Worm (Caenorhabditis elegans) whole organism, L2 larva: Measurements from ENCODE around the gene sym-1.

Source experiments
- C34F6.9 ChIP-seq: fragments of 150-350 bp; optimal IDR thresholded peaks from 2 replicates; lab custom pipeline; 2014; ENCODE audit warnings: missing biosample characterization, missing genetic modification characterization
- F13H6.1 ChIP-seq: sonication (generic microtip); optimal IDR thresholded peaks from 2 replicates; lab custom pipeline; 2016; ENCODE audit warnings: missing genetic modification characterization, missing compliant biosample characterization
- Y55F3AM.14 ChIP-seq: fragments of 200-800 bp; sonication (Bioruptor generic); optimal IDR thresholded peaks from 2 replicates; lab custom pipeline; 2018; ENCODE audit warnings: mild to moderate bottlenecking, missing genetic modification characterization, missing compliant biosample characterization
- ZK546.5 ChIP-seq: sonication (generic microtip); optimal IDR thresholded peaks from 2 replicates; lab custom pipeline; 2017; ENCODE audit warnings: missing biosample characterization, missing genetic modification characterization
- alr-1 ChIP-seq: fragments of 150-350 bp; optimal IDR thresholded peaks from 2 replicates; lab custom pipeline; 2014; ENCODE audit warnings: missing biosample characterization, missing genetic modification characterization
- ama-1 ChIP-seq: fragments of 150-350 bp; optimal IDR thresholded peaks from 2 replicates; lab custom pipeline; 2018; ENCODE audit warnings: inconsistent platforms
- blmp-1 ChIP-seq: sonication (generic microtip); optimal IDR thresholded peaks from 2 replicates; lab custom pipeline; 2017; ENCODE audit warnings: missing genetic modification characterization, mild to moderate bottlenecking, missing compliant biosample characterization, antibody characterized with exemption, moderate library complexity; ENCODE audit not compliant: insufficient read depth
- ceh-16 ChIP-seq: fragments of 150-350 bp; optimal IDR thresholded peaks from 2 replicates; lab custom pipeline; 2014; ENCODE audit warnings: missing biosample characterization, missing genetic modification characterization
- ceh-82 ChIP-seq: fragments of 150-350 bp; optimal IDR thresholded peaks from 2 replicates; lab custom pipeline; 2014; ENCODE audit warnings: missing biosample characterization, missing genetic modification characterization
- crh-2 ChIP-seq: sonication (generic microtip); optimal IDR thresholded peaks from 2 replicates; lab custom pipeline; 2017; ENCODE audit warnings: missing biosample characterization, missing genetic modification characterization
- egl-27 ChIP-seq: sonication (generic microtip); optimal IDR thresholded peaks from 3 replicates; lab custom pipeline; 2017; ENCODE audit warnings: missing biosample characterization, missing genetic modification reagents, missing genetic modification characterization
- elt-3 ChIP-seq: sonication (generic microtip); optimal IDR thresholded peaks from 2 replicates; lab custom pipeline; 2017; ENCODE audit warnings: missing biosample characterization, missing genetic modification characterization
- fos-1 ChIP-seq: fragments of 150-350 bp; optimal IDR thresholded peaks from 2 replicates; lab custom pipeline; 2014; ENCODE audit warnings: missing biosample characterization, missing genetic modification characterization
- gmeb-1 ChIP-seq: fragments of 150-350 bp; optimal IDR thresholded peaks from 2 replicates; lab custom pipeline; 2014; ENCODE audit warnings: missing biosample characterization, missing genetic modification characterization
- lin-11 ChIP-seq: fragments of 150-350 bp; sonication (generic microtip); optimal IDR thresholded peaks from 2 replicates; lab custom pipeline; 2014; ENCODE audit warnings: missing biosample characterization, missing genetic modification characterization, inconsistent platforms, mixed read lengths
- lin-13 ChIP-seq: fragments of 150-350 bp; optimal IDR thresholded peaks from 2 replicates; lab custom pipeline; 2014; ENCODE audit warnings: missing biosample characterization, missing genetic modification reagents, missing genetic modification characterization
- lin-39 ChIP-seq: fragments of 150-350 bp; optimal IDR thresholded peaks from 2 replicates; lab custom pipeline; 2014; ENCODE audit warnings: missing biosample characterization, missing genetic modification reagents, missing genetic modification characterization
- lsy-2 ChIP-seq, 2 experiments: fragments of 150-350 bp in 1 of 2; sonication (generic microtip) in 1 of 2; optimal IDR thresholded peaks; 2 replicates each; lab custom pipeline; 2014 to 2017; ENCODE audit warnings: missing biosample characterization in 2 of 2, missing genetic modification characterization in 2 of 2
- mab-5 ChIP-seq: fragments of 150-350 bp; optimal IDR thresholded peaks from 2 replicates; lab custom pipeline; 2014; ENCODE audit warnings: missing biosample characterization, missing genetic modification characterization
- mdl-1 ChIP-seq, 2 experiments: fragments of 150-350 bp in 1 of 2; sonication (generic microtip) in 1 of 2; optimal IDR thresholded peaks; 2 replicates each; lab custom pipeline; 2017; ENCODE audit warnings: missing biosample characterization in 2 of 2, missing genetic modification characterization in 2 of 2
- nhr-12 ChIP-seq: fragments of 150-350 bp; optimal IDR thresholded peaks from 2 replicates; lab custom pipeline; 2014; ENCODE audit warnings: missing biosample characterization, missing genetic modification characterization
- nhr-129 ChIP-seq: fragments of 150-350 bp; optimal IDR thresholded peaks from 2 replicates; lab custom pipeline; 2014; ENCODE audit warnings: missing biosample characterization, missing genetic modification characterization
- nhr-21 ChIP-seq: fragments of 150-350 bp; optimal IDR thresholded peaks from 2 replicates; lab custom pipeline; 2014; ENCODE audit warnings: missing biosample characterization, missing genetic modification characterization
- nhr-23 ChIP-seq: fragments of 150-350 bp; optimal IDR thresholded peaks from 2 replicates; lab custom pipeline; 2014; ENCODE audit warnings: missing biosample characterization, missing genetic modification reagents, missing genetic modification characterization
- nhr-25 ChIP-seq: fragments of 150-350 bp; sonication (generic microtip); optimal IDR thresholded peaks from 3 replicates; lab custom pipeline; 2014; ENCODE audit warnings: missing biosample characterization, missing genetic modification characterization
- nhr-6 ChIP-seq: fragments of 150-350 bp; optimal IDR thresholded peaks from 2 replicates; lab custom pipeline; 2014; ENCODE audit warnings: missing biosample characterization, missing genetic modification characterization
- peb-1 ChIP-seq: fragments of 150-350 bp; optimal IDR thresholded peaks from 2 replicates; lab custom pipeline; 2014; ENCODE audit warnings: missing biosample characterization, missing genetic modification characterization
- sem-4 ChIP-seq: fragments of 150-350 bp; optimal IDR thresholded peaks from 2 replicates; lab custom pipeline; 2014; ENCODE audit warnings: missing biosample characterization, missing genetic modification reagents, missing genetic modification characterization
- skn-1 ChIP-seq: sonication (generic microtip); optimal IDR thresholded peaks from 2 replicates; lab custom pipeline; 2017; ENCODE audit warnings: missing biosample characterization, missing genetic modification characterization
- sma-3 ChIP-seq: sonication (generic microtip); optimal IDR thresholded peaks from 2 replicates; lab custom pipeline; 2016; ENCODE audit warnings: missing genetic modification reagents, missing genetic modification characterization, missing compliant biosample characterization
- sma-9 ChIP-seq, 2 experiments: fragments of 150-350 bp in 1 of 2; sonication (generic microtip) in 1 of 2; optimal IDR thresholded peaks; 2 replicates each; lab custom pipeline; 2014 to 2016; ENCODE audit warnings: missing genetic modification characterization in 2 of 2, mild to moderate bottlenecking in 1 of 2, missing biosample characterization in 1 of 2, missing compliant biosample characterization in 1 of 2, missing genetic modification reagents in 1 of 2, moderate library complexity in 1 of 2
- snpc-4 ChIP-seq: fragments of 150-350 bp; optimal IDR thresholded peaks from 2 replicates; lab custom pipeline; 2014; ENCODE audit warnings: missing biosample characterization, missing genetic modification characterization
- unc-39 ChIP-seq: fragments of 150-350 bp; optimal IDR thresholded peaks from 2 replicates; lab custom pipeline; 2014; ENCODE audit warnings: missing biosample characterization, missing genetic modification characterization
- unc-55 ChIP-seq: fragments of 150-350 bp; sonication (generic microtip); optimal IDR thresholded peaks from 3 replicates; lab custom pipeline; 2014; ENCODE audit warnings: missing biosample characterization, missing genetic modification reagents, missing genetic modification characterization
- unc-62 ChIP-seq: fragments of 150-350 bp; optimal IDR thresholded peaks from 2 replicates; lab custom pipeline; 2014; ENCODE audit warnings: missing biosample characterization, missing genetic modification reagents, missing genetic modification characterization
- zag-1 ChIP-seq: fragments of 150-350 bp; optimal IDR thresholded peaks from 2 replicates; lab custom pipeline; 2014; ENCODE audit warnings: missing biosample characterization, missing genetic modification characterization
- ztf-1 ChIP-seq: fragments of 200-800 bp; sonication (Bioruptor generic); conservative IDR thresholded peaks from 2 replicates; pipeline ENCODE4 v1.3.6; 2022; ENCODE audit warnings: missing genetic modification characterization, missing compliant biosample characterization
- ztf-4 ChIP-seq: fragments of 150-350 bp; optimal IDR thresholded peaks from 2 replicates; lab custom pipeline; 2014; ENCODE audit warnings: missing biosample characterization, missing genetic modification characterization

Gene sym-1

DNA sequence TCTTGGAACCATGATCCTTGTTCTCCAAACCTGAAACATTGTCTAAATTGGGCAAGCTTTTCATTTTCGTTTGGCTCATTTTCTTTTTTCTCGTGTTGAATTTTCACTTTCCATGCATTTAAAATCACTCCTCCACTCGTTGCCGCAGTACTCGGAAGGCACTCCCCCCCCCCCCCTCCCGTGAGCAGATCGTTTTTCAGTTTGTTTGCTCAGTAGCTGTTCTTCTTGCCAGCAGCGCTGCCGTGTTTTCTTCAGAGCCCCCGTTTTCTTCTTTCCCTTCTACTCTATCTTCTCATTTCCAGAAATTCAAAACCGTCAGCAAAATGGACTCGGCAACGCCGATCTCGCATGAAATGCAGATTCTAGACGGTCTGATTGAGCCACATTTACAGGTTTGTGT lies 13.4 kb downstream of the sym-1 start, which contains the start of gene C44H4.8:
Gene C44H4.8, plus strand, starts transcription at position 301 of the 400 bp plus-strand sequence.
- TF ChIP-seq nhr-12 (tag; lab: Kevin White, UChicago), result no peak

DNA sequence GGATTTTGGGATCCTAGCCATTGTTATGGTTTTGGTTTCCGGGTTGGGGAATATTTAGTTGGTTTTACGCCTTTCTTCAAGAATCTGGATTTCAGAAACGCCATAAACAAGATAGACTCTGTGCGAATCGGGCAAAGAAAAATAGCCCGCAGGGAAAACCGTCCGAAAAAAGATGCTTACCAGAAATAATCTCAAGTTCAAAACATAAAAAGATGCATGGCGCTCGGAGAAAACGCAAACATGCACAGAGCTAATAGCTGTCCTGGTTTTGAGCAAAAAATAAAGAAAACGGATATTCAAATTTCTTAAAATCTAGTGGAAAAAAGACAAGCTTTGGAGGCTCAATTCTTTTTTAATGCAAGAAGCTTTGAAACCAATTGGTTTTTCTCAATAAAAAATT lies 17.8 kb downstream of the sym-1 start, which contains the start of gene C44H4.6:
Gene C44H4.6, minus strand, starts transcription at position 101 of the 400 bp plus-strand sequence.
- TF ChIP-seq peb-1 (tag; lab: Kevin White, UChicago), result no peak

DNA sequence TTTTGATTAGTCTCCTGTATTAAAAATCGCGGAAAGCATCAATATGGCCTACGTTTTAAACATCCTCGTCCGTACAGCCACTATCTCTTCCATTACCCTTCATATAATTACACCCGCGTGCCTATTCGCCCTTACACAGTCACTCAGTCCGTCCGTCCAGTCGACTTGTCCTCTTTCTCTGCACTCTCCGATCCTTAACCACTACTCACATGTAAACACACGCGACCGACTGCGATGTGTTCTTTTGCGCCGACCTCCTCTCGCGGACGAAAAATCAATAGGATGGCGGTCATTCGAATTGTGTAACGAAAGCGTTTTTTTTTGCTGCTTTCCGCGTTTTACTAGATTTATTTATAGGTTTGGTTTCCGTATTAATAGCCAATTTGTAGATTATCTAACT lies 21.3 kb downstream of the sym-1 start, which contains the start of gene eor-2:
Gene eor-2, plus strand, starts transcription at position 342 of the 400 bp plus-strand sequence.
- peak in 1 of 2 experiments; percentile 70 for TF ChIP-seq lsy-2 (tag; optimal IDR thresholded peaks at IDR 0.05; lab: Kevin White, UChicago)
- peak; percentile 77 for TF ChIP-seq snpc-4 (tag; lab: Kevin White, UChicago)
- TF ChIP-seq ztf-4 (tag; lab: Kevin White, UChicago), result peak; percentile 30
- TF ChIP-seq lin-39 (tag; lab: Kevin White, UChicago), result no peak
- no peak for TF ChIP-seq unc-39 (tag; lab: Kevin White, UChicago)
- TF ChIP-seq C34F6.9 (tag; lab: Kevin White, UChicago), result peak; percentile 81
- peak; percentile 72 for TF ChIP-seq sma-3 (GFP tag; lab: Kevin White, UChicago)
- peak; percentile 30 for TF ChIP-seq lin-11 (tag; lab: Kevin White, UChicago)
- TF ChIP-seq nhr-25, result peak; percentile 79
- TF ChIP-seq skn-1 (tag; lab: Kevin White, UChicago), result no peak
- peak; percentile 60 for TF ChIP-seq gmeb-1 (tag; lab: Kevin White, UChicago)
- TF ChIP-seq peb-1 (tag; lab: Kevin White, UChicago), result no peak
- TF ChIP-seq nhr-21 (tag; lab: Kevin White, UChicago), result peak; percentile 80
- no peak for TF ChIP-seq ztf-1 (GFP tag; lab: Robert Waterston, UW)
- TF ChIP-seq unc-55 (GFP tag; lab: Kevin White, UChicago), result peak; percentile 45
- no peak for TF ChIP-seq ama-1
- peak; percentile 43 for TF ChIP-seq sem-4 (tag; lab: Kevin White, UChicago)
- peak; percentile 83 for TF ChIP-seq F13H6.1 (tag; lab: Kevin White, UChicago)
- no peak for TF ChIP-seq alr-1
- TF ChIP-seq ceh-16 (tag; lab: Kevin White, UChicago), result peak; percentile 65
- peak; percentile 88 for TF ChIP-seq fos-1 (tag; lab: Kevin White, UChicago)
- no peak for TF ChIP-seq nhr-23 (tag; lab: Kevin White, UChicago)
- TF ChIP-seq sma-9 (GFP tag; optimal IDR thresholded peaks at IDR 0.05; lab: Kevin White, UChicago), result peak; percentile 86
- TF ChIP-seq sma-9 (tag; optimal IDR thresholded peaks at IDR 0.05; lab: Kevin White, UChicago), result no peak
- peak; percentile 63 for TF ChIP-seq lin-13 (GFP tag; lab: Kevin White, UChicago)
- TF ChIP-seq mdl-1 (tag; optimal IDR thresholded peaks at IDR 0.05; lab: Kevin White, UChicago), result peak; percentile 63 to 94
- TF ChIP-seq blmp-1, result peak; percentile 40
- peak; percentile 15 for TF ChIP-seq zag-1 (tag; lab: Kevin White, UChicago)
- TF ChIP-seq crh-2, result peak; percentile 87
- peak; percentile 28 for TF ChIP-seq nhr-6 (tag; lab: Kevin White, UChicago)
- TF ChIP-seq mab-5 (tag; lab: Kevin White, UChicago), result peak; percentile 13
- TF ChIP-seq nhr-129 (tag; lab: Kevin White, UChicago), result peak; percentile 85
- no peak for TF ChIP-seq elt-3 (tag; lab: Kevin White, UChicago)
- peak; percentile 76 for TF ChIP-seq egl-27 (tag; lab: Kevin White, UChicago)
- no peak for TF ChIP-seq ZK546.5 (tag; lab: Kevin White, UChicago)
- TF ChIP-seq, all 48 proteins: peak for 24

DNA sequence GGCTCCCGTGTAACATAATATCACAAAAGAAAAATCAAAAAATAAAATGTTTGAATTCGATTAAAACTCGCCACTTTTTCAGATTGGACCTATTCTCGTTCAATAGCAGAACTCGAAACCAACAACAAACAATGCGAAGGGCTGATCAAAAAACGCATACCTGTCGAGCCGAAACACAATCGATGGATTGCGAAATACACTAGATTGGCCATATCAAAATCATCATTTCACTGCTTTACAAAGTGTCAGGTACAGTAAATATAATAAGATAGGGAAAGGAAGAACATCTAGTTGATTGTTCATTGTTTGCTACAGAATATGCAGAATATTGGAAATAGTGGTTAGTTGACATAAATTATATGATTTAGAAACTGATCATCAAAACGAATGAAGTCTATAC lies 26.3 kb downstream of the sym-1 start:
- TF ChIP-seq nhr-6 (tag; lab: Kevin White, UChicago), result no peak
- TF ChIP-seq crh-2, result no peak
- no peak for TF ChIP-seq Y55F3AM.14 (GFP tag; lab: Kevin White, UChicago)
- no peak for TF ChIP-seq ceh-82 (tag; lab: Kevin White, UChicago)
- TF ChIP-seq elt-3 (tag; lab: Kevin White, UChicago), result no peak
- TF ChIP-seq sma-9 (GFP tag; optimal IDR thresholded peaks at IDR 0.05; lab: Kevin White, UChicago), result no peak
- TF ChIP-seq sma-9 (tag; optimal IDR thresholded peaks at IDR 0.05; lab: Kevin White, UChicago), result no peak
- TF ChIP-seq egl-27 (tag; lab: Kevin White, UChicago), result no peak
- no peak for TF ChIP-seq unc-62 (GFP tag; lab: Kevin White, UChicago)
- TF ChIP-seq, all 48 proteins: peak for 0
